Worm (Caenorhabditis elegans) whole organism, mixed stage, embryonic: ENCODE results near the gene ubc-24.

Experiments used
- lsy-2 ChIP-seq: fragments of 150-350 bp; optimal IDR thresholded peaks from 2 replicates; lab custom pipeline; 2014; ENCODE audit warnings: missing biosample characterization, missing genetic modification characterization
- nhr-2 ChIP-seq: fragments of 150-350 bp; optimal IDR thresholded peaks from 2 replicates; lab custom pipeline; 2014; ENCODE audit warnings: missing biosample characterization, missing genetic modification characterization
- nhr-76 ChIP-seq: sonication (generic microtip); optimal IDR thresholded peaks from 2 replicates; lab custom pipeline; 2017; ENCODE audit warnings: missing biosample characterization, missing genetic modification characterization
- pha-4 ChIP-seq: fragments of 150-350 bp; optimal IDR thresholded peaks from 2 replicates; lab custom pipeline; 2018; ENCODE audit warnings: missing biosample characterization, missing genetic modification reagents, missing genetic modification characterization
- ztf-11 ChIP-seq: fragments of 150-350 bp; optimal IDR thresholded peaks from 2 replicates; lab custom pipeline; 2014; ENCODE audit warnings: missing biosample characterization, missing genetic modification characterization

DNA sequence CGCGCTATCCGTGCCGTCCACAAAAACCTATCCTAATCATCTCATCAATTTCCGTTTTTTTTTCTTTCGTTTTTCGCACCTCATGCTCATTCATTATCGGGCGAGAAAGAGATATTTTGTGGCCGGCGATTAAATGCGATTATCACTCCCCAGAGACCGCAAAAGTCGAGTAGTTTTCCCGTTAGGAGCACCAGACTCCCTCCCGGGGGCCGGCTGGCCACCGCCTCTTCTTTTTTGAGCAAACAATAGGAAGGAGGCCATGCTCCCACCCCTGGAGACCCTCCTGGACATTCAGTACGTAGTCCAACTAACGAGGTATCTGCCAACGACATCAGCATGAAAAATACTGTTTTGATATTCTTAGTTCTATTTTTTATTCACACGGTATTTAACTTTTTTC lies 45.0 kb upstream of the ubc-24 start, which contains the start of gene M195.2:
- no peak for TF ChIP-seq nhr-76 (tag; lab: Kevin White, UChicago)
- no peak for TF ChIP-seq nhr-2
- TF ChIP-seq ztf-11 (tag; lab: Kevin White, UChicago): no peak
- no peak for TF ChIP-seq lsy-2 (tag; lab: Kevin White, UChicago)
- TF ChIP-seq pha-4: no peak
